Fruit fly (Drosophila melanogaster) whole organism, embryonic: ENCODE results near the gene CG6656.

Experiments used
- Abd-B ChIP-seq: fragments of 200-800 bp; sonication (Bioruptor generic); optimal IDR thresholded peaks from 2 replicates; lab custom pipeline; 2018; ENCODE audit warnings: missing biosample characterization, mild to moderate bottlenecking, missing genetic modification characterization, moderate library complexity
- Awh ChIP-seq: fragments of 200-800 bp; sonication (Bioruptor generic); IDR thresholded peaks from 2 replicates; pipeline ENCODE4, ENCODE4 v1.3.6; 2022; ENCODE audit warnings: missing biosample characterization, missing genetic modification characterization
- BtbVII ChIP-seq: fragments of 200-800 bp; sonication (Bioruptor generic); optimal IDR thresholded peaks from 3 replicates; lab custom pipeline; 2017; ENCODE audit warnings: missing biosample characterization, mild to moderate bottlenecking, missing genetic modification characterization
- CG11504 ChIP-seq: fragments of 200-800 bp; sonication (Bioruptor generic); optimal IDR thresholded peaks from 3 replicates; lab custom pipeline; 2019; ENCODE audit warnings: missing biosample characterization, mild to moderate bottlenecking, missing genetic modification characterization, moderate library complexity
- CG11560 ChIP-seq: fragments of 200-800 bp; sonication (Bioruptor generic); IDR thresholded peaks from 3 replicates; pipeline ENCODE4 v1.3.6; 2022; ENCODE audit warnings: missing biosample characterization, missing genetic modification characterization
- CG12155 ChIP-seq: fragments of 200-800 bp; sonication (Bioruptor generic); optimal IDR thresholded peaks from 3 replicates; lab custom pipeline; 2016; ENCODE audit warnings: missing biosample characterization, missing genetic modification characterization
- CG1233 ChIP-seq: fragments of 200-800 bp; sonication (Bioruptor generic); optimal IDR thresholded peaks from 4 replicates; lab custom pipeline; 2018; ENCODE audit warnings: missing biosample characterization, mild to moderate bottlenecking, missing genetic modification characterization
- CG13624 ChIP-seq: fragments of 200-800 bp; sonication (Bioruptor generic); optimal IDR thresholded peaks from 2 replicates; lab custom pipeline; 2016; ENCODE audit warnings: missing biosample characterization, missing genetic modification characterization
- CG15479 ChIP-seq: fragments of 200-800 bp; sonication (Bioruptor generic); optimal IDR thresholded peaks from 3 replicates; lab custom pipeline; 2019; ENCODE audit warnings: missing biosample characterization, mild to moderate bottlenecking, missing genetic modification characterization, moderate library complexity
- CG17829 ChIP-seq: fragments of 200-800 bp; optimal IDR thresholded peaks from 2 replicates; lab custom pipeline; 2019; ENCODE audit warnings: missing biosample characterization, mild to moderate bottlenecking, missing genetic modification characterization, moderate library complexity
- CG18476 ChIP-seq: fragments of 200-800 bp; sonication (Bioruptor generic); optimal IDR thresholded peaks from 2 replicates; lab custom pipeline; 2016; ENCODE audit warnings: missing biosample characterization, mild to moderate bottlenecking, missing genetic modification characterization
- CG2199 ChIP-seq: fragments of 200-800 bp; sonication (Bioruptor generic); IDR thresholded peaks from 3 replicates; pipeline ENCODE4 v1.3.6; 2022; ENCODE audit warnings: missing biosample characterization, missing genetic modification characterization
- CG2202 ChIP-seq: fragments of 200-800 bp; sonication (Bioruptor generic); optimal IDR thresholded peaks from 2 replicates; lab custom pipeline; 2018; ENCODE audit warnings: missing biosample characterization, mild to moderate bottlenecking, missing genetic modification characterization
- CG30431 ChIP-seq: fragments of 200-800 bp; sonication (Bioruptor generic); optimal IDR thresholded peaks from 2 replicates; lab custom pipeline; 2017; ENCODE audit warnings: missing biosample characterization, missing genetic modification characterization
- CG3407 ChIP-seq: fragments of 200-800 bp; sonication (Bioruptor generic); optimal IDR thresholded peaks from 2 replicates; lab custom pipeline; 2018; ENCODE audit warnings: missing biosample characterization, mild to moderate bottlenecking, missing genetic modification characterization
- CG34376 ChIP-seq: fragments of 200-800 bp; sonication (Bioruptor generic); optimal IDR thresholded peaks from 2 replicates; lab custom pipeline; 2018; ENCODE audit warnings: missing biosample characterization, mild to moderate bottlenecking, missing genetic modification characterization
- CG3838 ChIP-seq: fragments of 200-800 bp; sonication (Bioruptor generic); optimal IDR thresholded peaks from 3 replicates; lab custom pipeline; 2016; ENCODE audit warnings: missing biosample characterization, missing genetic modification characterization
- CG4282 ChIP-seq: fragments of 200-800 bp; sonication (Bioruptor generic); optimal IDR thresholded peaks from 2 replicates; lab custom pipeline; 2016; ENCODE audit warnings: missing biosample characterization, missing genetic modification characterization
- CG5953 ChIP-seq: fragments of 200-800 bp; sonication (Bioruptor generic); IDR thresholded peaks from 2 replicates; pipeline ENCODE4 v1.3.6; 2022; ENCODE audit warnings: missing biosample characterization, missing genetic modification characterization
- CG6254 ChIP-seq: fragments of 200-800 bp; sonication (Bioruptor generic); optimal IDR thresholded peaks from 3 replicates; lab custom pipeline; 2017; ENCODE audit warnings: mild to moderate bottlenecking, missing biosample characterization, missing genetic modification reagents, missing genetic modification characterization
- CG6683 ChIP-seq: fragments of 200-800 bp; sonication (Bioruptor generic); optimal IDR thresholded peaks from 2 replicates; lab custom pipeline; 2017; ENCODE audit warnings: missing biosample characterization, mild to moderate bottlenecking, missing genetic modification characterization, missing genetic modification reagents
- CG6854 ChIP-seq: fragments of 200-800 bp; sonication (Bioruptor generic); optimal IDR thresholded peaks from 3 replicates; lab custom pipeline; 2017; ENCODE audit warnings: missing biosample characterization, mild to moderate bottlenecking, missing genetic modification characterization
- CG7928 ChIP-seq: fragments of 200-800 bp; sonication (Bioruptor generic); optimal IDR thresholded peaks from 2 replicates; lab custom pipeline; 2017; ENCODE audit warnings: missing biosample characterization, mild to moderate bottlenecking, missing genetic modification characterization
- CTCF ChIP-seq: fragments of 200-800 bp; sonication (Bioruptor generic); optimal IDR thresholded peaks from 2 replicates; lab custom pipeline; 2017; ENCODE audit warnings: missing biosample characterization, mild to moderate bottlenecking, missing genetic modification characterization, moderate library complexity
- CoRest ChIP-seq: fragments of 200-800 bp; sonication (Bioruptor generic); optimal IDR thresholded peaks from 3 replicates; lab custom pipeline; 2018; ENCODE audit warnings: missing biosample characterization, mild to moderate bottlenecking, missing genetic modification characterization, moderate library complexity
- Ets65A ChIP-seq: fragments of 200-800 bp; sonication (Bioruptor generic); peaks from one replicate; lab custom pipeline; 2016; ENCODE audit warnings: missing biosample characterization, missing genetic modification characterization
- Fer3 ChIP-seq: fragments of 200-800 bp; sonication (Bioruptor generic); optimal IDR thresholded peaks from 2 replicates; lab custom pipeline; 2018; ENCODE audit warnings: missing biosample characterization, mild to moderate bottlenecking, missing genetic modification characterization, moderate library complexity
- GATAe ChIP-seq: fragments of 200-800 bp; sonication (Bioruptor generic); conservative IDR thresholded peaks from 2 replicates; pipeline ENCODE4 v1.3.6; 2022; ENCODE audit warnings: missing biosample characterization, missing genetic modification characterization
- HmgZ ChIP-seq: fragments of 200-800 bp; sonication (Bioruptor generic); optimal IDR thresholded peaks from 2 replicates; lab custom pipeline; 2018; ENCODE audit warnings: missing biosample characterization, mild to moderate bottlenecking, missing genetic modification characterization
- Hr3 ChIP-seq: fragments of 200-800 bp; sonication (Bioruptor generic); optimal IDR thresholded peaks from 3 replicates; lab custom pipeline; 2016; ENCODE audit warnings: missing biosample characterization, missing genetic modification characterization
- MBD-R2 ChIP-seq: fragments of 200-800 bp; sonication (Bioruptor generic); IDR thresholded peaks from 2 replicates; pipeline ENCODE4 v1.3.6; 2022; ENCODE audit warnings: missing biosample characterization, missing genetic modification characterization
- NFAT ChIP-seq: fragments of 200-800 bp; sonication (Bioruptor generic); IDR thresholded peaks from 2 replicates; pipeline ENCODE4 v1.3.6; 2022; ENCODE audit warnings: missing biosample characterization, missing genetic modification characterization
- Rfx ChIP-seq: fragments of 200-800 bp; sonication (Bioruptor generic); IDR thresholded peaks from 2 replicates; pipeline ENCODE4 v1.3.6; 2022; ENCODE audit warnings: missing biosample characterization, missing genetic modification characterization
- Sox102F ChIP-seq: fragments of 200-800 bp; sonication (Bioruptor generic); optimal IDR thresholded peaks from 2 replicates; lab custom pipeline; 2018; ENCODE audit warnings: missing biosample characterization, mild to moderate bottlenecking, missing genetic modification characterization, moderate library complexity
- abd-A ChIP-seq: fragments of 200-800 bp; sonication (Bioruptor generic); optimal IDR thresholded peaks from 3 replicates; lab custom pipeline; 2019; ENCODE audit warnings: missing biosample characterization, mild to moderate bottlenecking, missing genetic modification characterization, moderate library complexity
- amos ChIP-seq: fragments of 200-800 bp; sonication (Bioruptor generic); IDR thresholded peaks from 2 replicates; pipeline ENCODE4 v1.3.6; 2022; ENCODE audit warnings: missing biosample characterization, missing genetic modification characterization; ENCODE audit not compliant: partially characterized antibody
- chn ChIP-seq: fragments of 200-800 bp; sonication (Bioruptor generic); optimal IDR thresholded peaks from 2 replicates; lab custom pipeline; 2016; ENCODE audit warnings: missing biosample characterization, missing genetic modification characterization
- dpn ChIP-seq, 2 experiments: fragments of 200-800 bp; sonication (Bioruptor generic); optimal IDR thresholded peaks; 3 replicates each; lab custom pipeline; 2016; ENCODE audit warnings: missing biosample characterization in 2 of 2, missing genetic modification characterization in 2 of 2
- emc ChIP-seq: fragments of 200-800 bp; sonication (Bioruptor generic); optimal IDR thresholded peaks from 2 replicates; lab custom pipeline; 2016; ENCODE audit warnings: missing biosample characterization, missing genetic modification characterization
- ftz-f1 ChIP-seq: fragments of 200-800 bp; sonication (Bioruptor generic); optimal IDR thresholded peaks from 2 replicates; lab custom pipeline; 2016; ENCODE audit warnings: missing biosample characterization, missing genetic modification characterization
- gem ChIP-seq: fragments of 200-800 bp; sonication (Bioruptor generic); optimal IDR thresholded peaks from 2 replicates; lab custom pipeline; 2019; ENCODE audit warnings: missing biosample characterization, mild to moderate bottlenecking, missing genetic modification characterization, moderate library complexity
- inv ChIP-seq: fragments of 200-800 bp; sonication (Bioruptor generic); IDR thresholded peaks from 2 replicates; pipeline ENCODE4 v1.3.6; 2022; ENCODE audit warnings: missing biosample characterization, missing genetic modification characterization; ENCODE audit not compliant: partially characterized antibody
- mam ChIP-seq: fragments of 200-800 bp; sonication (Bioruptor generic); optimal IDR thresholded peaks from 3 replicates; lab custom pipeline; 2016; ENCODE audit warnings: missing biosample characterization, missing genetic modification characterization
- pb ChIP-seq: fragments of 200-800 bp; sonication (Bioruptor generic); optimal IDR thresholded peaks from 3 replicates; lab custom pipeline; 2016; ENCODE audit warnings: missing biosample characterization, missing genetic modification characterization
- sug ChIP-seq: fragments of 200-800 bp; optimal IDR thresholded peaks from 2 replicates; lab custom pipeline; 2019; ENCODE audit warnings: missing biosample characterization, mild to moderate bottlenecking, missing genetic modification characterization, moderate library complexity
- toy ChIP-seq: fragments of 200-800 bp; sonication (Bioruptor generic); IDR thresholded peaks from 2 replicates; pipeline ENCODE4 v1.3.6; 2022; ENCODE audit warnings: missing biosample characterization, missing genetic modification characterization
- ttk ChIP-seq: fragments of 200-800 bp; sonication (Bioruptor generic); IDR thresholded peaks from 2 replicates; pipeline ENCODE4 v2.1.2; 2022; ENCODE audit warnings: missing biosample characterization, missing genetic modification characterization
- tup ChIP-seq: fragments of 200-800 bp; sonication (Bioruptor generic); optimal IDR thresholded peaks from 2 replicates; lab custom pipeline; 2016; ENCODE audit warnings: missing biosample characterization, mild to moderate bottlenecking, missing genetic modification characterization, moderate library complexity
- unc-4 ChIP-seq: fragments of 200-800 bp; sonication (Bioruptor generic); IDR thresholded peaks from 2 replicates; pipeline ENCODE4 v1.3.6; 2022; ENCODE audit warnings: missing biosample characterization, missing genetic modification characterization; ENCODE audit not compliant: partially characterized antibody
- unpg ChIP-seq: fragments of 200-800 bp; sonication (Bioruptor generic); optimal IDR thresholded peaks from 3 replicates; lab custom pipeline; 2018; ENCODE audit warnings: missing biosample characterization, mild to moderate bottlenecking, missing genetic modification characterization, moderate library complexity

CG6656 gene

dm6 chr3R:21870158-21870971 is 4.7 kb upstream of the CG6656 start, which contains the start of gene CG31431 (continued):
- peak; percentile 98 for TF ChIP-seq MBD-R2
- TF ChIP-seq CG1233, result peak; percentile 97
- peak; percentile 96 for TF ChIP-seq Sox102F (GFP tag; lab: Kevin White, UChicago)
- TF ChIP-seq CG11560, result peak; percentile 90
- peak; percentile 97 for TF ChIP-seq CoRest (tag; lab: Kevin White, UChicago)
- TF ChIP-seq CG3838 (GFP tag; lab: Kevin White, UChicago), result peak; percentile 90
- TF ChIP-seq abd-A, result peak; percentile 71
- TF ChIP-seq CG2202, result peak; percentile 86
- peak; percentile 95 for TF ChIP-seq pb (GFP tag; lab: Kevin White, UChicago)
- peak; percentile 96 for TF ChIP-seq CG11504 (tag; lab: Kevin White, UChicago)
- TF ChIP-seq Fer3 (tag; lab: Kevin White, UChicago), result peak; percentile 98
- peak; percentile 98 for TF ChIP-seq HmgZ (tag; lab: Kevin White, UChicago)
- TF ChIP-seq Abd-B (GFP tag; lab: Kevin White, UChicago), result peak; percentile 93
- TF ChIP-seq CG12155, result peak; percentile 96
- peak; percentile 98 for TF ChIP-seq mam (GFP tag; lab: Kevin White, UChicago)
- TF ChIP-seq CG2199 (GFP tag; lab: Robert Waterston, UW), result peak; percentile 93
- TF ChIP-seq CG5953, result peak; percentile 86
- peak; percentile 95 for TF ChIP-seq Awh (GFP tag; lab: Robert Waterston, UW)
- peak; percentile 94 for TF ChIP-seq tup (GFP tag; lab: Kevin White, UChicago)
- no peak for TF ChIP-seq inv (GFP tag; lab: Robert Waterston, UW)
- peak; percentile 98 for TF ChIP-seq gem (tag; lab: Kevin White, UChicago)
- TF ChIP-seq ftz-f1 (GFP tag; lab: Kevin White, UChicago), result peak; percentile 83
- TF ChIP-seq CG30431 (GFP tag; lab: Kevin White, UChicago), result peak; percentile 92
- TF ChIP-seq emc (GFP tag; lab: Kevin White, UChicago), result peak; percentile 97
- TF ChIP-seq CG15479, result peak; percentile 58
- TF ChIP-seq NFAT (GFP tag; lab: Robert Waterston, UW), result peak; percentile 97
- TF ChIP-seq dpn (GFP tag; optimal IDR thresholded peaks at IDR 0.05; lab: Kevin White, UChicago), result peak; percentile 97
- TF ChIP-seq toy (GFP tag; lab: Robert Waterston, UW), result peak; percentile 96
- TF ChIP-seq CG17829 (tag; lab: Kevin White, UChicago), result peak; percentile 98
- peak; percentile 99 for TF ChIP-seq Ets65A (GFP tag; lab: Kevin White, UChicago)
- TF ChIP-seq CG6683 (GFP tag; lab: Kevin White, UChicago), result peak; percentile 94
- TF ChIP-seq unc-4 (GFP tag; lab: Robert Waterston, UW), result no peak
- peak; percentile 96 for TF ChIP-seq CG18476
- peak; percentile 99 for TF ChIP-seq Rfx (GFP tag; lab: Robert Waterston, UW)
- TF ChIP-seq CTCF (GFP tag; lab: Kevin White, UChicago), result peak; percentile 58
- TF ChIP-seq ttk (GFP tag; lab: Robert Waterston, UW), result peak; percentile 96
- peak; percentile 89 for TF ChIP-seq CG6254 (GFP tag; lab: Kevin White, UChicago)
- peak; percentile 94 for TF ChIP-seq chn (GFP tag; lab: Kevin White, UChicago)
- peak; percentile 92 for TF ChIP-seq CG4282 (GFP tag; lab: Kevin White, UChicago)
- TF ChIP-seq GATAe (GFP tag; lab: Robert Waterston, UW), result peak; percentile 94
- TF ChIP-seq Hr3 (GFP tag; lab: Kevin White, UChicago), result peak; percentile 94
- TF ChIP-seq CG13624 (GFP tag; lab: Kevin White, UChicago), result peak; percentile 98
- peak; percentile 97 for TF ChIP-seq CG34376 (GFP tag; lab: Kevin White, UChicago)
- peak; percentile 98 for TF ChIP-seq BtbVII
- TF ChIP-seq CG7928 (GFP tag; lab: Kevin White, UChicago), result peak; percentile 80
- TF ChIP-seq unpg, result peak; percentile 98
- TF ChIP-seq CG6854 (GFP tag; lab: Kevin White, UChicago), result peak; percentile 96
- peak; percentile 96 for TF ChIP-seq sug
- no peak for TF ChIP-seq amos (GFP tag; lab: Robert Waterston, UW)
- peak; percentile 90 for TF ChIP-seq CG3407 (GFP tag; lab: Kevin White, UChicago)
